Worm (Caenorhabditis elegans) whole organism, L4 larva: ENCODE measurements around the gene T11F9.1.
A peak's percentile ranks its signal among the peaks of the same experiment; 100 is the strongest.

Experiments
- F10B5.3 ChIP-seq: sonication (generic microtip); optimal IDR thresholded peaks from 2 replicates; lab custom pipeline; 2016; ENCODE audit warnings: mild to moderate bottlenecking, missing genetic modification characterization, missing compliant biosample characterization
- F37D6.2 ChIP-seq: sonication (generic microtip); optimal IDR thresholded peaks from 2 replicates; lab custom pipeline; 2016; ENCODE audit warnings: mild to moderate bottlenecking, missing genetic modification characterization, missing compliant biosample characterization
- R02D3.7 ChIP-seq: fragments of 150-350 bp; sonication (generic microtip); optimal IDR thresholded peaks from 3 replicates; lab custom pipeline; 2014; ENCODE audit warnings: missing biosample characterization, missing genetic modification characterization
- T26A8.4 ChIP-seq: fragments of 200-800 bp; sonication (Bioruptor generic); IDR thresholded peaks from 2 replicates; pipeline ENCODE4 v1.3.6; 2022; ENCODE audit warnings: missing genetic modification characterization, missing compliant biosample characterization
- Y48G9A.11 ChIP-seq: fragments of 200-800 bp; sonication (Bioruptor generic); IDR thresholded peaks from 2 replicates; pipeline ENCODE4 v1.3.6; 2022; ENCODE audit warnings: missing genetic modification reagents, missing genetic modification characterization, missing compliant biosample characterization
- aly-2 ChIP-seq: sonication (generic microtip); optimal IDR thresholded peaks from 2 replicates; lab custom pipeline; 2018; ENCODE audit warnings: missing biosample characterization, missing genetic modification characterization
- ama-1 ChIP-seq: fragments of 150-350 bp; optimal IDR thresholded peaks from 2 replicates; lab custom pipeline; 2014; ENCODE audit warnings: inconsistent platforms, mixed read lengths
- ceh-20 ChIP-seq: fragments of 200-800 bp; sonication (Bioruptor generic); IDR thresholded peaks from 2 replicates; pipeline ENCODE4 v1.3.6; 2022; ENCODE audit warnings: missing genetic modification reagents, missing genetic modification characterization, missing compliant biosample characterization
- ceh-28 ChIP-seq: fragments of 150-350 bp; optimal IDR thresholded peaks from 2 replicates; lab custom pipeline; 2014; ENCODE audit warnings: missing biosample characterization, missing genetic modification reagents, missing genetic modification characterization
- ceh-62 ChIP-seq: sonication (generic microtip); optimal IDR thresholded peaks from 2 replicates; lab custom pipeline; 2017; ENCODE audit warnings: missing biosample characterization, missing genetic modification characterization
- daf-16 ChIP-seq, 3 experiments: sonication (generic microtip); optimal IDR thresholded peaks; 2 replicates each; lab custom pipeline; 2016 to 2017; ENCODE audit warnings: missing genetic modification characterization in 3 of 3, missing genetic modification reagents in 3 of 3, mild to moderate bottlenecking in 2 of 3, missing compliant biosample characterization in 2 of 3, missing biosample characterization in 1 of 3, moderate library complexity in 1 of 3
- daf-19 ChIP-seq: fragments of 200-800 bp; sonication (Bioruptor generic); conservative IDR thresholded peaks from 2 replicates; pipeline ENCODE4 v1.3.6; 2022; ENCODE audit warnings: missing genetic modification characterization, missing compliant biosample characterization
- dmd-6 ChIP-seq: fragments of 200-800 bp; sonication (Bioruptor generic); IDR thresholded peaks from 2 replicates; pipeline ENCODE4 v1.3.6; 2022; ENCODE audit warnings: missing genetic modification reagents, missing genetic modification characterization, missing compliant biosample characterization
- dpl-1 ChIP-seq: fragments of 150-350 bp; optimal IDR thresholded peaks from 2 replicates; lab custom pipeline; 2014; ENCODE audit warnings: missing biosample characterization, missing genetic modification reagents, missing genetic modification characterization
- duxl-1 ChIP-seq: sonication (generic microtip); optimal IDR thresholded peaks from 2 replicates; lab custom pipeline; 2016; ENCODE audit warnings: mild to moderate bottlenecking, missing genetic modification characterization, moderate library complexity, missing compliant biosample characterization; ENCODE audit not compliant: poor library complexity
- dve-1 ChIP-seq: sonication (generic microtip); optimal IDR thresholded peaks from 2 replicates; lab custom pipeline; 2017; ENCODE audit warnings: antibody characterized with exemption, mild to moderate bottlenecking, missing genetic modification characterization, missing compliant biosample characterization; ENCODE audit not compliant: insufficient read depth
- fkh-10 ChIP-seq: fragments of 150-350 bp; optimal IDR thresholded peaks from 2 replicates; lab custom pipeline; 2014; ENCODE audit warnings: missing biosample characterization, missing genetic modification reagents, missing genetic modification characterization
- hlh-11 ChIP-seq: fragments of 200-800 bp; sonication (Bioruptor generic); optimal IDR thresholded peaks from 2 replicates; lab custom pipeline; 2018; ENCODE audit warnings: mild to moderate bottlenecking, missing genetic modification characterization, missing compliant biosample characterization
- hmg-1.1 ChIP-seq: fragments of 200-800 bp; sonication (Bioruptor generic); IDR thresholded peaks from 2 replicates; pipeline ENCODE4 v1.3.6; 2022; ENCODE audit warnings: missing genetic modification reagents, missing genetic modification characterization, missing compliant biosample characterization
- lin-15B ChIP-seq: fragments of 150-350 bp; sonication (generic microtip); optimal IDR thresholded peaks from 3 replicates; lab custom pipeline; 2014; ENCODE audit warnings: missing biosample characterization, missing genetic modification characterization
- lin-29 ChIP-seq: fragments of 200-800 bp; sonication (Bioruptor generic); IDR thresholded peaks from 2 replicates; pipeline ENCODE4 v1.3.6; 2022; ENCODE audit warnings: missing genetic modification reagents, missing genetic modification characterization, missing compliant biosample characterization
- lin-38 ChIP-seq: fragments of 200-800 bp; sonication (Bioruptor generic); IDR thresholded peaks from 2 replicates; pipeline ENCODE4 v1.3.6; 2022; ENCODE audit warnings: missing genetic modification reagents, missing genetic modification characterization, missing compliant biosample characterization
- lsy-2 ChIP-seq, 2 experiments: fragments of 150-350 bp in 1 of 2; sonication (generic microtip) in 1 of 2; optimal IDR thresholded peaks; 2 replicates each; lab custom pipeline; 2014 to 2017; ENCODE audit warnings: missing biosample characterization in 2 of 2, missing genetic modification characterization in 2 of 2
- mes-2 ChIP-seq: sonication (generic microtip); optimal IDR thresholded peaks from 2 replicates; lab custom pipeline; 2016; ENCODE audit warnings: missing genotype, mild to moderate bottlenecking, missing genetic modification characterization, missing compliant biosample characterization; ENCODE audit not compliant: poor library complexity, severe bottlenecking
- mxl-3 ChIP-seq: fragments of 200-800 bp; sonication (Bioruptor generic); optimal IDR thresholded peaks from 2 replicates; lab custom pipeline; 2018; ENCODE audit warnings: mild to moderate bottlenecking, missing genetic modification characterization, missing compliant biosample characterization
- nhr-237 ChIP-seq: sonication (generic microtip); optimal IDR thresholded peaks from 2 replicates; lab custom pipeline; 2017; ENCODE audit warnings: missing biosample characterization, missing genetic modification characterization
- nhr-25 ChIP-seq: sonication (generic microtip); optimal IDR thresholded peaks from 2 replicates; lab custom pipeline; 2017; ENCODE audit warnings: missing genetic modification characterization, mild to moderate bottlenecking, missing compliant biosample characterization, antibody characterized with exemption, moderate library complexity, borderline replicate concordance; ENCODE audit not compliant: insufficient read depth
- nhr-28 ChIP-seq: fragments of 150-350 bp; optimal IDR thresholded peaks from 2 replicates; lab custom pipeline; 2014; ENCODE audit warnings: missing biosample characterization, missing genetic modification characterization
- nhr-42 ChIP-seq: fragments of 200-800 bp; sonication (Bioruptor generic); IDR thresholded peaks from 2 replicates; pipeline ENCODE4 v1.3.6; 2022; ENCODE audit warnings: missing genetic modification characterization, missing compliant biosample characterization
- php-3 ChIP-seq: fragments of 200-800 bp; sonication (Bioruptor generic); IDR thresholded peaks from 2 replicates; pipeline ENCODE4 v1.3.6; 2022; ENCODE audit warnings: missing genetic modification reagents, missing genetic modification characterization, missing compliant biosample characterization
- saeg-2 ChIP-seq: fragments of 200-800 bp; sonication (Bioruptor generic); IDR thresholded peaks from 2 replicates; pipeline ENCODE4 v1.3.6; 2022; ENCODE audit warnings: missing genetic modification reagents, missing genetic modification characterization, missing compliant biosample characterization
- sdz-12 ChIP-seq: fragments of 200-800 bp; sonication (Bioruptor generic); optimal IDR thresholded peaks from 2 replicates; lab custom pipeline; 2018; ENCODE audit warnings: mild to moderate bottlenecking, missing genetic modification characterization, missing compliant biosample characterization
- set-16 ChIP-seq: fragments of 200-800 bp; sonication (Bioruptor generic); IDR thresholded peaks from 2 replicates; pipeline ENCODE4 v1.3.6; 2022; ENCODE audit warnings: missing genetic modification reagents, missing genetic modification characterization, missing compliant biosample characterization
- skn-1 ChIP-seq: fragments of 150-350 bp; optimal IDR thresholded peaks from 2 replicates; lab custom pipeline; 2014; ENCODE audit warnings: missing biosample characterization, missing genetic modification characterization
- unc-130 ChIP-seq: sonication (generic microtip); optimal IDR thresholded peaks from 2 replicates; lab custom pipeline; 2016; ENCODE audit warnings: missing genetic modification reagents, missing genetic modification characterization, missing compliant biosample characterization
- unc-39 ChIP-seq: sonication (generic microtip); optimal IDR thresholded peaks from 2 replicates; lab custom pipeline; 2017; ENCODE audit warnings: missing biosample characterization, missing genetic modification characterization
- unc-62 ChIP-seq, 3 experiments: fragments of 150-350 bp in 1 of 3; sonication (generic microtip); optimal IDR thresholded peaks in 2 of 3; peaks in 1 of 3; 1 replicate in 1 of 3; 2 replicates in 2 of 3; lab custom pipeline; 2014 to 2017; ENCODE audit warnings: missing biosample characterization in 3 of 3, missing genetic modification characterization in 3 of 3, missing genetic modification reagents in 3 of 3, missing genotype in 1 of 3
- zfp-3 ChIP-seq: fragments of 200-800 bp; sonication (Bioruptor generic); conservative IDR thresholded peaks from 2 replicates; pipeline ENCODE4 v1.3.6; 2022; ENCODE audit warnings: missing genetic modification reagents, missing genetic modification characterization, missing compliant biosample characterization
- zip-11 ChIP-seq: fragments of 200-800 bp; sonication (Bioruptor generic); IDR thresholded peaks from 2 replicates; pipeline ENCODE4 v1.3.6; 2022; ENCODE audit warnings: missing genetic modification characterization, missing compliant biosample characterization
- ztf-11 ChIP-seq: fragments of 150-350 bp; optimal IDR thresholded peaks from 2 replicates; lab custom pipeline; 2014; ENCODE audit warnings: missing biosample characterization, missing genetic modification characterization

The T11F9.1 gene

DNA sequence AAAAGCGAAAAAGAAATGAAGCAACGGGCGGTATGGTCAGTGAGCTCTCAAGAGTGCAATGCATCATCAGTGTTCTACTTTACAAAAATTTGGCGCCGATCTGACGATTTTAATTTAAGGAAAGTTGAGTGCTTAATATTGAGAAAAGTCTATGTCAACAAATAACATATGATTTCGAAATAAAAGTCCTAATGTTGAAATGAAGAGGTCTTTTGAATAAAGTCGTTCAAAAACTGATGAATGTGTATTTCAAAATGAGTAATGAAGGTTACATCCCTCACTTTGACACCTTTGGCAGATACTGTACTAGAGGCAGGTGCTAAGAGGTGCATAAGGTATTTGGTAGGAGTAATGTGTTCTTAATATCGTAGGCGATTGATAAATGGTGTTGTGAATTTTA is 38.1 kb downstream of the T11F9.1 start:
- no peak for TF ChIP-seq set-16 (GFP tag; lab: Robert Waterston, UW)
- TF ChIP-seq unc-62 (GFP tag; optimal IDR thresholded peaks at IDR 0.05 in 1 of 2; lab: Kevin White, UChicago) = peak in 1 of 2 experiments; percentile 92
- TF ChIP-seq unc-62 (tag; optimal IDR thresholded peaks at IDR 0.05; lab: Kevin White, UChicago) = no peak

DNA sequence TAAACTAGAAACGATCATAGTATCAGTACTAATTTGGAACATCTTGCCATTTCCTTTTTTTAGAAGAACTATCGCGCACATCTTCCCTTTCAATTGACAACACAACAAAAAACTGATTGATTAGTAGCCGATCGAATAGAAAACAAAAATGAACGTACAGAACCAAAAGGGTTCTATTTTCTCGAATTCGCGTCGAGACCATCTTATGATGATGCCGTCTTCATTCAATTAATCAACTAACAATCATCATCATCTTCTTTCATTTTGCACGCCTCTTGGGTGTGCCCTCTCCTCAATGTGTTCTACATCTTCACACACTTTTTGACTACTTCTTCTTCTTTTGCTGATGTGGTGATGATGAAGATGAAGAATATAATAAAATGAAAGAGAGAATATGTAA is 40.4 kb downstream of the T11F9.1 start:
- TF ChIP-seq duxl-1 (tag; lab: Kevin White, UChicago) (no peak), lin-29 (no peak), ceh-28 (no peak), zip-11 (GFP tag; lab: Robert Waterston, UW) (no peak), F10B5.3 (no peak), nhr-25 (no peak), ceh-20 (no peak), nhr-28 (peak; percentile 22), mxl-3 (GFP tag; lab: Kevin White, UChicago) (peak; percentile 9), unc-62 (GFP tag; optimal IDR thresholded peaks at IDR 0.05 in 1 of 2; lab: Kevin White, UChicago) (peak in 1 of 2 experiments; percentile 92), unc-62 (tag; optimal IDR thresholded peaks at IDR 0.05; lab: Kevin White, UChicago) (no peak), ama-1 (lab: Kevin White, UChicago) (no peak)

DNA sequence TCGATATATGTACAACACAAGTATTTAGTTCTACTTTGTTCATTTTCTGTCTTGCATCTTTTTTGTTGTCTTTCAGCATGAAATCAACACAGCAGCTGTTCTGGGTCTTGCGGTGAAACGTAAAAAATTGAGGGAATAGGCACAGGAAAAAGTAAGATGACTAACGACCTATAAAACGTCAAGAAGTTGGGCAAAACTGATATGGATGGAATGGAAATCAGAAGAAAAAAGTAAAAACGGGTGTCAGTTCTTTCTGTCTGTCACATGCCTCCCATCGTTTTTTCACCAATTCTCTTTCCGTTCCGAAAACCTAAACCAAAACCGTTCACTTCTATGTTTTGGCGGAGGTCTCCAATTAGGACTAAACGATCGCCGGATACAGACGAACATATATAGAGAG is 41.6 kb downstream of the T11F9.1 start:
- TF ChIP-seq skn-1 (tag; lab: Kevin White, UChicago) = no peak
- TF ChIP-seq zfp-3 (GFP tag; lab: Robert Waterston, UW) = no peak
- TF ChIP-seq dve-1 (tag; lab: Kevin White, UChicago) = peak; percentile 18
- TF ChIP-seq hlh-11 = peak; percentile 52
- no peak for TF ChIP-seq fkh-10 (GFP tag; lab: Kevin White, UChicago)
- no peak for TF ChIP-seq nhr-237
- no peak for TF ChIP-seq Y48G9A.11 (GFP tag; lab: Robert Waterston, UW)
- TF ChIP-seq ceh-62 (tag; lab: Kevin White, UChicago) = no peak
- peak; percentile 44 for TF ChIP-seq nhr-28
- TF ChIP-seq unc-39 (tag; lab: Kevin White, UChicago) = no peak
- no peak for TF ChIP-seq daf-16 (GFP tag; optimal IDR thresholded peaks at IDR 0.05; lab: Kevin White, UChicago)
- no peak for TF ChIP-seq daf-16 (tag; optimal IDR thresholded peaks at IDR 0.05; lab: Kevin White, UChicago)
- TF ChIP-seq dmd-6 = peak; percentile 30
- TF ChIP-seq nhr-25 = no peak
- no peak for TF ChIP-seq ztf-11 (tag; lab: Kevin White, UChicago)
- TF ChIP-seq lin-38 (GFP tag; lab: Robert Waterston, UW) = no peak
- no peak for TF ChIP-seq lin-15B
- TF ChIP-seq dpl-1 = no peak
- TF ChIP-seq saeg-2 (GFP tag; lab: Robert Waterston, UW) = no peak
- no peak for TF ChIP-seq aly-2 (tag; lab: Kevin White, UChicago)

DNA sequence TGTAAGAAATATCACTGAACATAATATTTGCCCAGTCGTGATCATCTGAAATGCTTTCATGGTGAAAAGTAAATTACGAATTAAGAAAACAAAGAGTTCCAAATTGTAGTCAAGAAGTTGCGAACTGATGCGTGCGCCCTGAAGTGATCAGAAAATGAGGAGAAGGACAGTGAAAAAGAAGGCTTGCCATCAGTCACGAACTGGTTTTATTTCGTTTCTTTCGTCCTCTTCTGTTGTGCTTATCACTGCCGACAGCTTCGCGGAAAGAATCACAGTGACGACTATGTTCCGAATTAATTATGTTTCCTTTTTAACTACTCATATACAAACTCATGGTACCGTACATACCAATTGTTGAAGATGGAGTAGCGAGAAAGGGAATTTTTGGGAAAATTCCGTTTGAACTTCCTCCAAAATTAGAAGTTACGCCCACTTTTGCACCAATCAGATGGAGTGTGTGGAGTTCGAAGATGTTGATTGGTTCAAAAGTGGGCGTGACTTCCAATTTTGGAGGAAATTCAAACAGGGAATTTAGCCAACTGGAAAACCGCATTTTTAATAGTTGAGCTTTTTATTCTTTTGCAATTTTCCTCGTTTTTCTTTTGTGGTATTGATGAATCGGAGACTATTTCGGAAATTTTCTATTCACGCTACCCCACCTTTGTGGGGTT is 43.9 kb downstream of the T11F9.1 start, which contains the start of gene C55A6.12:
TSS of gene C55A6.12 (minus strand) at position 51 of the 671 bp plus-strand sequence.
- TF ChIP-seq lin-29 (no peak), sdz-12 (GFP tag; lab: Kevin White, UChicago) (no peak), lsy-2 (tag; optimal IDR thresholded peaks at IDR 0.05; lab: Kevin White, UChicago) (peak in 1 of 2 experiments; percentile 24), unc-62 (GFP tag; optimal IDR thresholded peaks at IDR 0.05 in 1 of 2; lab: Kevin White, UChicago) (peak in 1 of 2 experiments; percentile 3), unc-62 (tag; optimal IDR thresholded peaks at IDR 0.05; lab: Kevin White, UChicago) (no peak), dpl-1 (peak; percentile 79)

DNA sequence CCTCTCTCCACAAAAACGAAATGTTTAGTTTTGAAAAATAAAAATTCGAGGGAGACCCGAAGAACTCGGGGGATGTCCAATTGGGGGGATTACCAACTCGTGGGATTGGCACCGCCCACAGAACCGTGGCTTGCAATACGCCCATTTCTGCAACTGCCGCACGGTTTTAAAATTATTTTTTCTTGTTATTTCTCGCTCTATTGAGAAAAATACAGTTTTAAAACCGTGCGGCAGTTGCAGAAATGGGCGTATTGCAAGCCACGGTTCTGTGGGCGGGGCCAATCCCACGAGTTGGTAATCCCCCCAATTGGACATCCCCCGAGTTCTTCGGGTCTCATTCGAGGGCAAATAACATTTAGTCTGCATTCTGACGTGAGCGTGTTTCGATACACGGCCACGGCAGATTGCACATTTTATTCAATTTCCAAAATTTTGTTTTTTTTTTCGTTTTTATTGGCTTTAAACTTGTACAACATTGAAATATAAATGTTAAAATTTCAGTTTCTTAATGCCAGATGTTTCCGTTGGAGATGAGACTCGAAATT is 45.6 kb downstream of the T11F9.1 start, which contains the start of the genes C55A6.1 and C55A6.10:
TSS of gene C55A6.1 (minus strand) at position 116 of the 545 bp plus-strand sequence.
TSS of gene C55A6.10 (plus strand) at position 495 of the 545 bp plus-strand sequence.
- TF ChIP-seq lin-38 (GFP tag; lab: Robert Waterston, UW) = peak; percentile 87
- TF ChIP-seq unc-130 (GFP tag; lab: Kevin White, UChicago) = peak; percentile 85
- TF ChIP-seq mxl-3 (GFP tag; lab: Kevin White, UChicago) = peak; percentile 41
- peak; percentile 26 for TF ChIP-seq nhr-25
- TF ChIP-seq F37D6.2 (tag; lab: Kevin White, UChicago) = peak; percentile 63
- TF ChIP-seq T26A8.4 = peak; percentile 68
- TF ChIP-seq hmg-1.1 (GFP tag; lab: Robert Waterston, UW) = peak; percentile 91
- 0 out of 2 replicates have a peak, but pooled peaks have one; percentile 38 for TF ChIP-seq daf-19 (GFP tag; lab: Robert Waterston, UW)
- peak; percentile 53; the same call in 1 of the 2 replicates for TF ChIP-seq php-3 (GFP tag; lab: Robert Waterston, UW)
- TF ChIP-seq nhr-42 = peak; percentile 76
- TF ChIP-seq mes-2 (tag; lab: Kevin White, UChicago) = peak; percentile 89
- 0 out of 2 replicates have a peak, but pooled peaks have one; percentile 41 for TF ChIP-seq lin-29
- peak; percentile 5 for TF ChIP-seq R02D3.7
- TF ChIP-seq dmd-6 = peak; percentile 79
- TF ChIP-seq dpl-1 = peak; percentile 44
